Worm (Caenorhabditis elegans) whole organism, midembryonic: ENCODE results near the gene srsx-26.

ENCODE experiments used
- T22C8.4 ChIP-seq: fragments of 200-800 bp; sonication (Bioruptor generic); IDR thresholded peaks from 2 replicates; pipeline ENCODE4 v1.3.6; 2022; ENCODE audit warnings: missing genetic modification characterization, missing compliant biosample characterization
- flt-1 ChIP-seq: fragments of 200-800 bp; sonication (Bioruptor generic); IDR thresholded peaks from 2 replicates; pipeline ENCODE4 v1.3.6; 2022; ENCODE audit warnings: missing genetic modification characterization, missing compliant biosample characterization

- no peak for TF ChIP-seq flt-1 (GFP tag; lab: Robert Waterston, UW)
- no peak for TF ChIP-seq T22C8.4
Measured at ce11 chrV:10124799-10125548, 23.5 kb upstream of the srsx-26 start, which contains the start of gene C08B6.10.
